Worm (Caenorhabditis elegans): ENCODE data around the gene C24D10.5.
A peak's percentile ranks its signal among the peaks of the same experiment; 100 is the strongest.

C24D10.5 gene

DNA sequence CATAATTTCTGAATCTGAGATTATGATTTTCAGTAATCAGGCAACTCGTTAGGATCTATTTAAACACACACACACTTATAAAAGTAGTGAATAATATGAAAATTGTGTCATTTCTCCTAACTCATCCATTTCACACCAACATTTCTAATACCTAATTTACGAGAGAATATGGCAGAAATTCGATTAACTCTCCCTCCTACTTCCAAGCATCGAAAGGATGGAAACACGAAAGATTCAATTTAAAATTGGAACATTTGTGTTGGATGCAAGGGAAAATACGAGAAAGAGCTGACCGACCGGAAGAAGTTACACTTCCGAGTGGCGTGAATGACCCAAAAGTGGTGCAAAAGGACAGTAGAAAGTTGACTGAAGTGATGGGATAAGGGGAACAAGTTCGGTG is 40.9 kb upstream of the C24D10.5 start:
- TF ChIP-seq F10B5.3 (tag; optimal IDR thresholded peaks at IDR 0.05) (no peak), nhr-11 (tag; optimal IDR thresholded peaks at IDR 0.05) (no peak), lin-29 (GFP tag; IDR thresholded peaks at IDR 0.05) (no peak), nhr-10 (tag; optimal IDR thresholded peaks at IDR 0.05) (no peak), ceh-28 (tag; optimal IDR thresholded peaks at IDR 0.05) (no peak), rbr-2 (tag; optimal IDR thresholded peaks at IDR 0.05) (no peak), hlh-11 (tag; optimal IDR thresholded peaks at IDR 0.05) (no peak), pqm-1 (tag; optimal IDR thresholded peaks at IDR 0.05) (no peak), php-3 (GFP tag; IDR thresholded peaks at IDR 0.05) (no peak), F49E8.2 (tag; optimal IDR thresholded peaks at IDR 0.05; ENCODE audit: borderline replicate concordance) (no peak), unc-39 (tag; optimal IDR thresholded peaks at IDR 0.05) (no peak), vab-7 (GFP tag; IDR thresholded peaks at IDR 0.05) (no peak), jun-1 (tag; optimal IDR thresholded peaks at IDR 0.05) (no peak), nhr-25 (tag; optimal IDR thresholded peaks at IDR 0.05; ENCODE audit: borderline replicate concordance, insufficient read depth) (no peak), dmd-9 (GFP tag; IDR thresholded peaks at IDR 0.05) (no peak), sdz-12 (GFP tag; optimal IDR thresholded peaks at IDR 0.05) (no peak), Y105C5A.15 (GFP tag; IDR thresholded peaks at IDR 0.05) (no peak)

DNA sequence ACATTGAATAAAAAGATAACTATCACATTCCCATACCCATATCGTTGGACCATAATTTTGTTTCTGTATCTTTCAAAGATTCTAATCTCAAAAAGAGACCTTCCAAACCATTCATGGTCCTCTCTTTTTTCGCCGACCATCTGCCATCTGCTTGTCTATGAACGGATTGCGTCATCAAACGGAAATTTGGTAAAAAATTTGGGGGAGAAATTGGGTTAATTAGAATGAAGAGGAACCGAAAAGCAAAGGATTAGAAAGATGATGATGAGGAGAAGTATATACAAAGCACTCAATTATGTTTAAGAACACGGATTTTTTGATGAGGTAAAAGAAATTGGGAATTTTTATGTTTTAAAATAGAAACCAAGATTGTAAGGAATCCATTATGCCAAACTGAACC is 40.0 kb upstream of the C24D10.5 start:
- TF ChIP-seq daf-8 (GFP tag; IDR thresholded peaks at IDR 0.05): no peak
- no peak for TF ChIP-seq vab-7 (GFP tag; IDR thresholded peaks at IDR 0.05)
- no peak for TF ChIP-seq hlh-30 (tag; optimal IDR thresholded peaks at IDR 0.05; ENCODE audit: insufficient read depth)
- no peak for TF ChIP-seq F10B5.3 (tag; optimal IDR thresholded peaks at IDR 0.05)
- TF ChIP-seq dmd-9 (GFP tag; IDR thresholded peaks at IDR 0.05): no peak
- no peak for TF ChIP-seq ztf-7 (tag; optimal IDR thresholded peaks at IDR 0.05)
- no peak for TF ChIP-seq attf-4 (tag; optimal IDR thresholded peaks at IDR 0.05)
- no peak for TF ChIP-seq jun-1 (tag; optimal IDR thresholded peaks at IDR 0.05)
- TF ChIP-seq arid-1 (GFP tag; conservative IDR thresholded peaks at IDR 0.05): no peak
- no peak for TF ChIP-seq unc-130 (GFP tag; optimal IDR thresholded peaks at IDR 0.05)

DNA sequence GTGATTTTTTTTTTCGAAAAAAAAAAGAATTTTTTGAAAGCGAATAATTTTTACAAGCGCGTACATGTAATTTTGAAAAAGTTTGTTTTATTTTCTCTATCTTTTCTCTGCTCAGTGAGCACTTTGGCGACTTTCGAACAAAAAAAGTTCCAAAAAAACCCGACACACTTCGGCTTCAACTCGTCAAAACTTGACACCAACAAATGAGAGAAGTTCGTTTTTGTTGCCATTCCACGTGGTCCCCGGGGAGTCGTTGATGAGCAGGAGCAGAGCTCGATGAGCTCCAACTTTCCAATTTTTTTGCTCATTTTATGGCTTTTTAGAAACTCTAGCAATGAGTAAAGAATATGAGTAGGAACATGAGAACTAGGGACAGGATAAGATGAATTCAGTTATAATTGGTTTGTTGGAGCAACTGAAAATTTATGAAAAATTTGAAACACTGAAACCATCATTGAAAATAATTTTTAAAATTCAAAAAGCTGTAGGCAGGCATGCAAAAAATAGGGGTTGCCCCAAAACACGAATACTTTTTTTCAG is 39.4 kb upstream of the C24D10.5 start:
- no peak for TF ChIP-seq ztf-11 (tag; optimal IDR thresholded peaks at IDR 0.05)
- no peak for TF ChIP-seq skn-1 (tag; optimal IDR thresholded peaks at IDR 0.05)
- TF ChIP-seq unc-39 (tag; optimal IDR thresholded peaks at IDR 0.05): no peak
- no peak for TF ChIP-seq F49E8.2 (tag; optimal IDR thresholded peaks at IDR 0.05; ENCODE audit: borderline replicate concordance)
- TF ChIP-seq mdl-1 (tag; optimal IDR thresholded peaks at IDR 0.05): peak in 1 of 2 experiments; percentile 42
- no peak for TF ChIP-seq Y5F2A.4 (GFP tag; optimal IDR thresholded peaks at IDR 0.05)
- TF ChIP-seq set-16 (GFP tag; IDR thresholded peaks at IDR 0.05): no peak
- peak; percentile 98 for TF ChIP-seq aha-1 (tag)
- 0 out of 2 replicates have a peak, but pooled peaks have one; percentile 57 for TF ChIP-seq ceh-20 (GFP tag; IDR thresholded peaks at IDR 0.05)
- TF ChIP-seq unc-62 (GFP tag; optimal IDR thresholded peaks at IDR 0.05 in 1 of 2): peak in 1 of 2 experiments; percentile 9
- TF ChIP-seq unc-62 (tag; optimal IDR thresholded peaks at IDR 0.05): no peak
- no peak for TF ChIP-seq lin-39 (tag; optimal IDR thresholded peaks at IDR 0.05)
- TF ChIP-seq nhr-77 (tag; optimal IDR thresholded peaks at IDR 0.05): no peak
- no peak for TF ChIP-seq mep-1 (tag; optimal IDR thresholded peaks at IDR 0.05)
- no peak for TF ChIP-seq aly-2 (tag; optimal IDR thresholded peaks at IDR 0.05)
- TF ChIP-seq Y48G9A.11 (GFP tag; IDR thresholded peaks at IDR 0.05): no peak
- no peak for TF ChIP-seq fos-1 (tag; optimal IDR thresholded peaks at IDR 0.05)
- TF ChIP-seq ztf-7 (tag; optimal IDR thresholded peaks at IDR 0.05): no peak
- TF ChIP-seq nhr-28 (tag; optimal IDR thresholded peaks at IDR 0.05): no peak
- TF ChIP-seq nhr-237 (tag; optimal IDR thresholded peaks at IDR 0.05): no peak
- no peak for TF ChIP-seq dmd-8 (GFP tag; IDR thresholded peaks at IDR 0.05)
